Fruit fly (Drosophila melanogaster) whole organism, embryonic: ENCODE results near the gene Uxt.
A peak's percentile ranks its signal among the peaks of the same experiment; 100 is the strongest.

Experiments used
- Adf1 ChIP-seq: fragments of 200-800 bp; sonication (Bioruptor generic); IDR thresholded peaks from 2 replicates; pipeline ENCODE4 v1.3.6; 2022; ENCODE audit warnings: missing biosample characterization, missing genetic modification characterization
- C15 ChIP-seq: fragments of 200-800 bp; sonication (Bioruptor generic); IDR thresholded peaks from 3 replicates; pipeline ENCODE4 v1.3.6; 2022; ENCODE audit warnings: missing biosample characterization, missing genetic modification characterization
- CG10321 ChIP-seq: fragments of 200-800 bp; sonication (Bioruptor generic); IDR thresholded peaks from 2 replicates; pipeline ENCODE4 v1.3.6; 2022; ENCODE audit warnings: missing biosample characterization, missing genetic modification characterization
- CG10543 ChIP-seq: fragments of 200-800 bp; sonication (Bioruptor generic); optimal IDR thresholded peaks from 3 replicates; lab custom pipeline; 2017; ENCODE audit warnings: missing biosample characterization, mild to moderate bottlenecking, missing genetic modification characterization, moderate library complexity
- CG11247 ChIP-seq: fragments of 200-800 bp; sonication (Bioruptor generic); IDR thresholded peaks from 2 replicates; pipeline ENCODE4 v1.3.6; 2022; ENCODE audit warnings: missing biosample characterization, missing genetic modification characterization
- CG12071 ChIP-seq: fragments of 200-800 bp; sonication (Bioruptor generic); optimal IDR thresholded peaks from 3 replicates; lab custom pipeline; 2018; ENCODE audit warnings: missing biosample characterization, mild to moderate bottlenecking, missing genetic modification characterization
- CG12236 ChIP-seq: fragments of 200-800 bp; sonication (Bioruptor generic); optimal IDR thresholded peaks from 2 replicates; lab custom pipeline; 2016; ENCODE audit warnings: missing biosample characterization, missing genetic modification characterization
- CG14710 ChIP-seq: fragments of 200-800 bp; sonication (Bioruptor generic); optimal IDR thresholded peaks from 3 replicates; lab custom pipeline; 2019; ENCODE audit warnings: missing biosample characterization, mild to moderate bottlenecking, missing genetic modification characterization, moderate library complexity
- CG1647 ChIP-seq: fragments of 200-800 bp; sonication (Bioruptor generic); optimal IDR thresholded peaks from 3 replicates; lab custom pipeline; 2016; ENCODE audit warnings: missing biosample characterization, missing genetic modification characterization
- CG17359 ChIP-seq: fragments of 200-800 bp; sonication (Bioruptor generic); optimal IDR thresholded peaks from 3 replicates; lab custom pipeline; 2018; ENCODE audit warnings: missing biosample characterization, mild to moderate bottlenecking, missing genetic modification characterization, moderate library complexity
- CG17568 ChIP-seq: fragments of 200-800 bp; sonication (Bioruptor generic); optimal IDR thresholded peaks from 2 replicates; lab custom pipeline; 2018; ENCODE audit warnings: missing biosample characterization, mild to moderate bottlenecking, missing genetic modification characterization, moderate library complexity
- CG17829 ChIP-seq: fragments of 200-800 bp; optimal IDR thresholded peaks from 2 replicates; lab custom pipeline; 2019; ENCODE audit warnings: missing biosample characterization, mild to moderate bottlenecking, missing genetic modification characterization, moderate library complexity
- CG18764 ChIP-seq: fragments of 200-800 bp; sonication (Bioruptor generic); optimal IDR thresholded peaks from 3 replicates; lab custom pipeline; 2016; ENCODE audit warnings: missing biosample characterization, missing genetic modification characterization
- CG2116 ChIP-seq: fragments of 200-800 bp; sonication (Bioruptor generic); optimal IDR thresholded peaks from 3 replicates; lab custom pipeline; 2018; ENCODE audit warnings: missing biosample characterization, mild to moderate bottlenecking, missing genetic modification characterization
- CG3163 ChIP-seq: fragments of 200-800 bp; sonication (Bioruptor generic); optimal IDR thresholded peaks from 3 replicates; lab custom pipeline; 2016; ENCODE audit warnings: missing biosample characterization, missing genetic modification characterization
- CG32767 ChIP-seq: fragments of 200-800 bp; sonication (Bioruptor generic); IDR thresholded peaks from 2 replicates; pipeline ENCODE4 v1.3.6; 2022; ENCODE audit warnings: missing biosample characterization, missing genetic modification characterization
- CG34224 ChIP-seq: fragments of 200-800 bp; sonication (Bioruptor generic); IDR thresholded peaks from 3 replicates; pipeline ENCODE4 v1.3.6; 2022; ENCODE audit warnings: missing biosample characterization, missing genetic modification characterization; ENCODE audit not compliant: partially characterized antibody
- CG4404 ChIP-seq: fragments of 200-800 bp; sonication (Bioruptor generic); IDR thresholded peaks from 2 replicates; pipeline ENCODE4 v1.3.6; 2022; ENCODE audit warnings: missing biosample characterization, missing genetic modification characterization
- CG6765 ChIP-seq: fragments of 200-800 bp; sonication (Bioruptor generic); optimal IDR thresholded peaks from 3 replicates; lab custom pipeline; 2017; ENCODE audit warnings: missing biosample characterization, mild to moderate bottlenecking, missing genetic modification characterization
- CG7786 ChIP-seq: fragments of 200-800 bp; sonication (Bioruptor generic); optimal IDR thresholded peaks from 2 replicates; lab custom pipeline; 2016; ENCODE audit warnings: missing biosample characterization, missing genetic modification characterization
- CG7987 ChIP-seq: fragments of 200-800 bp; sonication (Bioruptor generic); optimal IDR thresholded peaks from 2 replicates; lab custom pipeline; 2018; ENCODE audit warnings: missing biosample characterization, mild to moderate bottlenecking, missing genetic modification characterization, moderate library complexity
- CG9215 ChIP-seq: fragments of 200-800 bp; sonication (Bioruptor generic); IDR thresholded peaks from 2 replicates; pipeline ENCODE4 v1.3.6; 2022; ENCODE audit warnings: missing biosample characterization, missing genetic modification characterization
- E2f2 ChIP-seq: fragments of 200-800 bp; sonication (Bioruptor generic); IDR thresholded peaks from 2 replicates; pipeline ENCODE4 v1.3.6; 2022; ENCODE audit warnings: missing biosample characterization, missing genetic modification characterization
- GATAe ChIP-seq: fragments of 200-800 bp; sonication (Bioruptor generic); conservative IDR thresholded peaks from 2 replicates; pipeline ENCODE4 v1.3.6; 2022; ENCODE audit warnings: missing biosample characterization, missing genetic modification characterization
- Gug ChIP-seq: fragments of 200-800 bp; sonication (Bioruptor generic); IDR thresholded peaks from 4 replicates; pipeline ENCODE4 v1.3.6; 2022; ENCODE audit warnings: missing biosample characterization, missing genetic modification characterization
- H2.0 ChIP-seq: fragments of 200-800 bp; sonication (Bioruptor generic); IDR thresholded peaks from 2 replicates; pipeline ENCODE4 v1.3.6; 2022; ENCODE audit warnings: missing biosample characterization, missing genetic modification characterization
- Mes4 ChIP-seq: fragments of 200-800 bp; sonication (Bioruptor generic); optimal IDR thresholded peaks from 2 replicates; lab custom pipeline; 2016; ENCODE audit warnings: missing biosample characterization, missing genetic modification characterization
- Myb ChIP-seq: fragments of 200-800 bp; sonication (Bioruptor generic); optimal IDR thresholded peaks from 2 replicates; lab custom pipeline; 2016; ENCODE audit warnings: missing biosample characterization, missing genetic modification characterization
- Neu2 ChIP-seq: fragments of 200-800 bp; sonication (Bioruptor generic); optimal IDR thresholded peaks from 3 replicates; lab custom pipeline; 2016; ENCODE audit warnings: missing biosample characterization, missing genetic modification characterization, borderline replicate concordance
- Poxn ChIP-seq: fragments of 200-800 bp; sonication (Bioruptor generic); IDR thresholded peaks from 2 replicates; pipeline ENCODE4 v1.3.6; 2022; ENCODE audit warnings: missing biosample characterization, missing genetic modification characterization
- Tbp ChIP-seq: fragments of >200 bp; optimal IDR thresholded peaks from 2 replicates; lab custom pipeline; 2018; ENCODE audit warnings: missing biosample characterization, missing genetic modification characterization
- Xbp1 ChIP-seq: fragments of 200-800 bp; sonication (Bioruptor generic); optimal IDR thresholded peaks from 3 replicates; lab custom pipeline; 2016; ENCODE audit warnings: missing biosample characterization, mild to moderate bottlenecking, missing genetic modification characterization
- amos ChIP-seq: fragments of 200-800 bp; sonication (Bioruptor generic); IDR thresholded peaks from 2 replicates; pipeline ENCODE4 v1.3.6; 2022; ENCODE audit warnings: missing biosample characterization, missing genetic modification characterization; ENCODE audit not compliant: partially characterized antibody
- ara ChIP-seq: fragments of 200-800 bp; sonication (Bioruptor generic); IDR thresholded peaks from 2 replicates; pipeline ENCODE4 v1.3.6; 2022; ENCODE audit warnings: missing biosample characterization, missing genetic modification characterization
- ase ChIP-seq: fragments of 200-800 bp; sonication (Bioruptor generic); IDR thresholded peaks from 3 replicates; pipeline ENCODE4 v1.3.6; 2022; ENCODE audit warnings: missing biosample characterization, missing genetic modification characterization
- ato ChIP-seq: fragments of 200-800 bp; sonication (Bioruptor generic); IDR thresholded peaks from 2 replicates; pipeline ENCODE4 v1.3.6; 2022; ENCODE audit warnings: missing biosample characterization, missing genetic modification characterization; ENCODE audit not compliant: partially characterized antibody
- crc ChIP-seq: fragments of 200-800 bp; sonication (Bioruptor generic); optimal IDR thresholded peaks from 2 replicates; lab custom pipeline; 2016; ENCODE audit warnings: missing biosample characterization, missing genetic modification characterization
- crol ChIP-seq: fragments of 200-800 bp; sonication (Bioruptor generic); IDR thresholded peaks from 2 replicates; pipeline ENCODE4 v1.3.6; 2022; ENCODE audit warnings: missing biosample characterization, missing genetic modification characterization
- dimm ChIP-seq: fragments of 200-800 bp; sonication (Bioruptor generic); IDR thresholded peaks from 2 replicates; pipeline ENCODE4 v1.3.6; 2022; ENCODE audit warnings: missing biosample characterization, missing genetic modification characterization
- dmrt99B ChIP-seq: fragments of 200-800 bp; sonication (Bioruptor generic); optimal IDR thresholded peaks from 2 replicates; lab custom pipeline; 2018; ENCODE audit warnings: missing biosample characterization, mild to moderate bottlenecking, missing genetic modification characterization, moderate library complexity
- esg ChIP-seq: fragments of 200-800 bp; sonication (Bioruptor generic); conservative IDR thresholded peaks from 2 replicates; pipeline ENCODE4 v1.3.6; 2022; ENCODE audit warnings: missing biosample characterization, missing genetic modification characterization
- ewg ChIP-seq: fragments of 200-800 bp; sonication (Bioruptor generic); optimal IDR thresholded peaks from 3 replicates; lab custom pipeline; 2017; ENCODE audit warnings: mild to moderate bottlenecking, missing biosample characterization, missing genetic modification reagents, missing genetic modification characterization
- gcm ChIP-seq: fragments of 200-800 bp; sonication (Bioruptor generic); optimal IDR thresholded peaks from 2 replicates; lab custom pipeline; 2019; ENCODE audit warnings: missing biosample characterization, mild to moderate bottlenecking, missing genetic modification characterization, moderate library complexity
- ham ChIP-seq: fragments of 200-800 bp; sonication (Bioruptor generic); IDR thresholded peaks from 2 replicates; pipeline ENCODE4 v1.3.6; 2022; ENCODE audit warnings: missing biosample characterization, missing genetic modification characterization
- lbe ChIP-seq: fragments of 200-800 bp; sonication (Bioruptor generic); optimal IDR thresholded peaks from 2 replicates; lab custom pipeline; 2016; ENCODE audit warnings: missing biosample characterization, mild to moderate bottlenecking, missing genetic modification characterization
- nerfin-2 ChIP-seq: fragments of 200-800 bp; sonication (Bioruptor generic); IDR thresholded peaks from 2 replicates; pipeline ENCODE4 v1.3.6; 2022; ENCODE audit warnings: missing biosample characterization, missing genetic modification characterization; ENCODE audit not compliant: partially characterized antibody
- pho ChIP-seq: fragments of 200-800 bp; sonication (Bioruptor generic); optimal IDR thresholded peaks from 2 replicates; lab custom pipeline; 2016; ENCODE audit warnings: missing biosample characterization, missing genetic modification characterization
- sisA ChIP-seq: fragments of 200-800 bp; sonication (Bioruptor generic); IDR thresholded peaks from 2 replicates; pipeline ENCODE4 v1.3.6; 2022; ENCODE audit warnings: missing biosample characterization, missing genetic modification characterization
- sna ChIP-seq: fragments of 200-800 bp; sonication (Bioruptor generic); IDR thresholded peaks from 2 replicates; pipeline ENCODE4 v1.3.6; 2022; ENCODE audit warnings: missing biosample characterization, missing genetic modification characterization; ENCODE audit not compliant: partially characterized antibody
- yki ChIP-seq: fragments of >200 bp; optimal IDR thresholded peaks from 3 replicates; lab custom pipeline; 2018
- z ChIP-seq: fragments of 200-800 bp; sonication (Bioruptor generic); IDR thresholded peaks from 3 replicates; pipeline ENCODE4 v1.3.6; 2022; ENCODE audit warnings: missing biosample characterization, missing genetic modification characterization

Gene Uxt

dm6 chr2L:15254229-15254861 is 2.0 kb upstream of the Uxt start (continued):
- no peak for TF ChIP-seq Mes4 (GFP tag; lab: Kevin White, UChicago)
- peak; percentile 47; the same call in 1 of the 2 replicates for TF ChIP-seq ara (GFP tag; lab: Robert Waterston, UW)
- TF ChIP-seq GATAe = peak; percentile 91
- no peak for TF ChIP-seq CG34224 (GFP tag; lab: Robert Waterston, UW)
- no peak for TF ChIP-seq CG11247 (GFP tag; lab: Robert Waterston, UW)
- no peak for TF ChIP-seq CG4404
- no peak for TF ChIP-seq esg (GFP tag; lab: Robert Waterston, UW)
- peak; percentile 41 for TF ChIP-seq Xbp1 (GFP tag; lab: Kevin White, UChicago)
- TF ChIP-seq Myb (GFP tag; lab: Kevin White, UChicago) = peak; percentile 52
- no peak for TF ChIP-seq amos
- no peak for TF ChIP-seq Adf1
- TF ChIP-seq crol (GFP tag; lab: Robert Waterston, UW) = no peak
- TF ChIP-seq Poxn = no peak
- peak; percentile 24 for TF ChIP-seq crc (GFP tag; lab: Kevin White, UChicago)
- peak; percentile 45 for TF ChIP-seq CG9215 (GFP tag; lab: Robert Waterston, UW)
- TF ChIP-seq CG7786 = peak; percentile 41
- 0 out of 2 replicates have a peak, but pooled peaks have one; percentile 14 for TF ChIP-seq nerfin-2
- no peak for TF ChIP-seq ham (GFP tag; lab: Robert Waterston, UW)
- TF ChIP-seq CG32767 (GFP tag; lab: Robert Waterston, UW) = no peak
- TF ChIP-seq CG17359 (tag; lab: Kevin White, UChicago) = peak; percentile 34
- no peak for TF ChIP-seq Neu2 (GFP tag; lab: Kevin White, UChicago)
- TF ChIP-seq CG7987 (GFP tag; lab: Kevin White, UChicago) = no peak
- peak; percentile 53 for TF ChIP-seq CG17829 (tag; lab: Kevin White, UChicago)
- TF ChIP-seq sisA (GFP tag; lab: Robert Waterston, UW) = peak; percentile 13; the same call in 1 of the 2 replicates
- no peak for TF ChIP-seq CG17568 (GFP tag; lab: Kevin White, UChicago)
- TF ChIP-seq Gug (GFP tag; lab: Robert Waterston, UW) = 0 out of 4 replicates have a peak, but pooled peaks have one; percentile 9
- TF ChIP-seq sna (GFP tag; lab: Robert Waterston, UW) = no peak
- no peak for TF ChIP-seq gcm (GFP tag; lab: Kevin White, UChicago)
- TF ChIP-seq lbe (GFP tag; lab: Kevin White, UChicago) = no peak
- TF ChIP-seq Tbp (GFP tag; lab: Kevin White, UChicago) = no peak
- TF ChIP-seq dmrt99B (tag; lab: Kevin White, UChicago) = no peak
- peak; percentile 13 for TF ChIP-seq CG18764 (GFP tag; lab: Kevin White, UChicago)
- TF ChIP-seq CG1647 (GFP tag; lab: Kevin White, UChicago) = peak; percentile 31
- TF ChIP-seq ase (GFP tag; lab: Robert Waterston, UW) = peak; percentile 45; the same call in 1 of the 3 replicates
- no peak for TF ChIP-seq ewg (GFP tag; lab: Kevin White, UChicago)
- no peak for TF ChIP-seq CG6765 (GFP tag; lab: Kevin White, UChicago)
- no peak for TF ChIP-seq dimm (GFP tag; lab: Robert Waterston, UW)
- TF ChIP-seq pho = peak; percentile 17
- no peak for TF ChIP-seq C15 (GFP tag; lab: Robert Waterston, UW)
- TF ChIP-seq yki (lab: Kevin White, UChicago) = no peak
- TF ChIP-seq CG12236 = no peak
- TF ChIP-seq H2.0 (GFP tag; lab: Robert Waterston, UW) = no peak
- TF ChIP-seq CG14710 (tag; lab: Kevin White, UChicago) = peak; percentile 31
- peak; percentile 0 for TF ChIP-seq CG10543 (GFP tag; lab: Kevin White, UChicago)
- no peak for TF ChIP-seq CG12071 (GFP tag; lab: Kevin White, UChicago)
- no peak for TF ChIP-seq ato (GFP tag; lab: Robert Waterston, UW)
- TF ChIP-seq E2f2 = peak; percentile 44; the same call in 1 of the 2 replicates
- no peak for TF ChIP-seq z (GFP tag; lab: Robert Waterston, UW)
- no peak for TF ChIP-seq CG10321 (GFP tag; lab: Robert Waterston, UW)
- peak; percentile 27 for TF ChIP-seq CG3163 (GFP tag; lab: Kevin White, UChicago)
- no peak for TF ChIP-seq CG2116 (GFP tag; lab: Kevin White, UChicago)
